Worm (Caenorhabditis elegans) whole organism, young adult: ENCODE data around the gene lgc-47.

Experiments used
- ama-1 ChIP-seq, 3 experiments: fragments of 150-350 bp in 1 of 3; sonication (generic microtip) in 2 of 3; optimal IDR thresholded peaks; 2 replicates each; lab custom pipeline; 2014 to 2018; ENCODE audit warnings: missing biosample characterization in 2 of 3, missing genetic modification characterization in 2 of 3, missing genetic modification reagents in 2 of 3
- lsy-27 ChIP-seq: sonication (generic microtip); optimal IDR thresholded peaks from 2 replicates; lab custom pipeline; 2017; ENCODE audit warnings: missing genetic modification characterization, mild to moderate bottlenecking, missing compliant biosample characterization, antibody characterized with exemption, missing genotype, borderline replicate concordance; ENCODE audit not compliant: insufficient read depth
- unc-62 ChIP-seq: fragments of 150-350 bp; optimal IDR thresholded peaks from 2 replicates; lab custom pipeline; 2014; ENCODE audit warnings: missing biosample characterization, missing genetic modification reagents, missing genetic modification characterization

DNA sequence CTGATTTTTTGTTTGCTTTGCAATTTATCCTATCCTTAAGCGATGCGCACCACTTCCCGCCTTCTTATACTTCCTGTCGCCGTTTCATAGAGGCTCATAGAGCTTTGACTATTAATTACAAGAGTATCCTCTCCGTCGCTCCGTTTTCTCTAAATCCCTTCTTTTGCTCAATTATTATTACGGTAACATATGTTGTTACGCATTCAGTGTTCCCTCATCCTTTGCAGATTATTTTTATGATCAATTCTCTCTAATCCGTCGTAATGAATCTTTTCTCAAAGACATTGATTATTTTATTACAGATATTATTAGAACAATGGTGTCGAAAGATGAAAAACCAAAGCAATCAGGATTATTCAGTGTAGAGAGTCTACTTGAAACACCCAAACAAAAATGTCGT lies 39.5 kb upstream of the lgc-47 start, which contains the start of gene vab-15:
- no peak for TF ChIP-seq lsy-27
- no peak for TF ChIP-seq ama-1 (optimal IDR thresholded peaks at IDR 0.05; lab: Kevin White, UChicago)
- TF ChIP-seq ama-1 (GFP tag; optimal IDR thresholded peaks at IDR 0.05; lab: Kevin White, UChicago) = no peak
- no peak for TF ChIP-seq unc-62 (GFP tag; lab: Kevin White, UChicago)
